Worm (Caenorhabditis elegans) whole organism, L4 larva: ENCODE data around the gene srh-115.

Experiments used
- arid-1 ChIP-seq: fragments of 200-800 bp; sonication (Bioruptor generic); conservative IDR thresholded peaks from 2 replicates; pipeline ENCODE4 v1.3.6; 2022; ENCODE audit warnings: missing genetic modification reagents, missing genetic modification characterization, missing compliant biosample characterization
- ceh-32 ChIP-seq: sonication (generic microtip); optimal IDR thresholded peaks from 2 replicates; lab custom pipeline; 2016; ENCODE audit warnings: mild to moderate bottlenecking, missing genetic modification characterization, missing compliant biosample characterization; ENCODE audit not compliant: poor library complexity
- cey-2 ChIP-seq: sonication (generic microtip); optimal IDR thresholded peaks from 3 replicates; lab custom pipeline; 2017; ENCODE audit warnings: missing genetic modification characterization, mild to moderate bottlenecking, missing compliant biosample characterization, antibody characterized with exemption, borderline replicate concordance; ENCODE audit not compliant: insufficient read depth
- daf-8 ChIP-seq: fragments of 200-800 bp; sonication (Bioruptor generic); IDR thresholded peaks from 2 replicates; pipeline ENCODE4 v1.3.6; 2022; ENCODE audit warnings: missing genetic modification characterization, missing compliant biosample characterization
- gei-8 ChIP-seq: fragments of 200-800 bp; sonication (Bioruptor generic); optimal IDR thresholded peaks from 2 replicates; lab custom pipeline; 2018; ENCODE audit warnings: mild to moderate bottlenecking, missing genetic modification characterization, missing compliant biosample characterization
- hlh-30 ChIP-seq: sonication (generic microtip); optimal IDR thresholded peaks from 2 replicates; lab custom pipeline; 2017; ENCODE audit warnings: antibody characterized with exemption, mild to moderate bottlenecking, missing genetic modification characterization, missing compliant biosample characterization; ENCODE audit not compliant: insufficient read depth
- lim-7 ChIP-seq: fragments of 200-800 bp; sonication (Bioruptor generic); IDR thresholded peaks from 2 replicates; pipeline ENCODE4 v1.3.6; 2022; ENCODE audit warnings: missing genetic modification characterization, missing compliant biosample characterization
- lin-15B ChIP-seq: fragments of 150-350 bp; sonication (generic microtip); optimal IDR thresholded peaks from 3 replicates; lab custom pipeline; 2014; ENCODE audit warnings: missing biosample characterization, missing genetic modification characterization
- lir-3 ChIP-seq: sonication (generic microtip); optimal IDR thresholded peaks from 2 replicates; lab custom pipeline; 2016; ENCODE audit warnings: mild to moderate bottlenecking, missing genetic modification characterization, missing compliant biosample characterization
- mdt-29 ChIP-seq: fragments of 200-800 bp; sonication (Bioruptor generic); IDR thresholded peaks from 2 replicates; pipeline ENCODE4 v1.3.6; 2022; ENCODE audit warnings: missing genetic modification reagents, missing genetic modification characterization, missing compliant biosample characterization
- mxl-2 ChIP-seq: fragments of 200-800 bp; sonication (Bioruptor generic); conservative IDR thresholded peaks from 2 replicates; pipeline ENCODE4 v1.3.6; 2022; ENCODE audit warnings: missing genetic modification reagents, missing genetic modification characterization, missing compliant biosample characterization
- nhr-10 ChIP-seq: fragments of 150-350 bp; optimal IDR thresholded peaks from 2 replicates; lab custom pipeline; 2014; ENCODE audit warnings: missing biosample characterization, missing genetic modification characterization
- saeg-2 ChIP-seq: fragments of 200-800 bp; sonication (Bioruptor generic); IDR thresholded peaks from 2 replicates; pipeline ENCODE4 v1.3.6; 2022; ENCODE audit warnings: missing genetic modification reagents, missing genetic modification characterization, missing compliant biosample characterization
- snpc-4 ChIP-seq: fragments of 150-350 bp; optimal IDR thresholded peaks from 2 replicates; lab custom pipeline; 2014; ENCODE audit warnings: missing biosample characterization, missing genetic modification characterization
- unc-62 ChIP-seq, 3 experiments: fragments of 150-350 bp in 1 of 3; sonication (generic microtip); optimal IDR thresholded peaks in 2 of 3; peaks in 1 of 3; 1 replicate in 1 of 3; 2 replicates in 2 of 3; lab custom pipeline; 2014 to 2017; ENCODE audit warnings: missing biosample characterization in 3 of 3, missing genetic modification characterization in 3 of 3, missing genetic modification reagents in 3 of 3, missing genotype in 1 of 3

Gene srh-115

DNA sequence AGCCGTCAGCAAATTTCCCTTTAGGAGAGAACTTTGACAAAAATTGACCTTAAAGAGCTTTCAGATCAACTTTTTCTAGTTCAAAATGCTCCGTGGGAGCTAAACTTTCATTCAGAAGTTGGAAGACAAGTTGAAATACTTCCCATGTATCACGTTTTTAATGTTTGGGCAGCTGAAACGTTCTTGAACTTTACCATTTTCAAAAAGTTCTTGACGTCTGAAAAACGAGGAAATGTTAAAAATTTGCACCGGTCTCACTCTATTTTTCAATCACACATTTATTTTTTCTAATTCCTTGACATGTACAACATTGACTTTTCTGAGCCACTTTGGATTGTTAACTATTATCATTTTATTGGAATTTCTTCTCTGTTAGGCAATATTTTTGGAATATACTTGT is 47.2 kb downstream of the srh-115 start, which contains the start of gene sri-70:
TSS of gene sri-70 (plus strand) at position 301 of the 400 bp plus-strand sequence.
- no peak for TF ChIP-seq lin-15B
- TF ChIP-seq daf-8 (GFP tag; lab: Robert Waterston, UW) = no peak
- no peak for TF ChIP-seq lir-3 (tag; lab: Kevin White, UChicago)
- no peak for TF ChIP-seq mxl-2 (GFP tag; lab: Robert Waterston, UW)
- TF ChIP-seq hlh-30 (tag; lab: Kevin White, UChicago) = no peak
- no peak for TF ChIP-seq nhr-10 (tag; lab: Kevin White, UChicago)
- TF ChIP-seq gei-8 = no peak
- TF ChIP-seq mdt-29 (GFP tag; lab: Robert Waterston, UW) = no peak

DNA sequence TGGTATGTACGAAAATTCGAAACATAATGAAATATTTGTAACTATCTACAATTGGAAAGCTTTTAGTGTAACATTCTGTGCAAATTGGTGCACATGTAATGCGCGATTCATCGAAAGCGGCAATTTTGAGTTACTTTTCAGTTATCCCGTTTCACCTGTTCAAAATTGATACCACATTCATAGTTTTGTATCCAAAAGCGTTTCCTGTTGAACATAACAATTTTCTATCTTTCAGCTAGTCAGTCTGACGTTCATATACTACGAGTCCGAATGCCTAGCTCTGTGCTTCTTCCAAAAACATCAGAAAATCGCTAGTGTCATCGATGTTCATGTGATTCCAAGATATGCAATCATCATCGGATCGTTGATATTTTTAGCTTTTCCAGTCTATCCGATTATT is 47.8 kb downstream of the srh-115 start:
- TF ChIP-seq ceh-32 (tag; lab: Kevin White, UChicago) (no peak), lim-7 (GFP tag; lab: Robert Waterston, UW) (no peak), snpc-4 (no peak), arid-1 (GFP tag; lab: Robert Waterston, UW) (no peak), saeg-2 (GFP tag; lab: Robert Waterston, UW) (no peak), unc-62 (GFP tag; optimal IDR thresholded peaks at IDR 0.05 in 1 of 2; lab: Kevin White, UChicago) (peak in 1 of 2 experiments; percentile 90), unc-62 (tag; optimal IDR thresholded peaks at IDR 0.05; lab: Kevin White, UChicago) (no peak), cey-2 (no peak)
